Worm (Caenorhabditis elegans) whole organism, L1 larva: ENCODE measurements around the gene npp-15.

Experiments used
- blmp-1 ChIP-seq: fragments of 150-350 bp; optimal IDR thresholded peaks from 2 replicates; lab custom pipeline; 2014; ENCODE audit warnings: missing biosample characterization, missing genetic modification characterization
- ceh-82 ChIP-seq, 3 experiments: fragments of 150-350 bp in 1 of 3; sonication (generic microtip) in 2 of 3; optimal IDR thresholded peaks; 2 replicates each; lab custom pipeline; 2014 to 2017; ENCODE audit warnings: missing biosample characterization in 3 of 3, missing genetic modification characterization in 3 of 3
- ceh-90 ChIP-seq: sonication (generic microtip); optimal IDR thresholded peaks from 2 replicates; lab custom pipeline; 2016; ENCODE audit warnings: missing genetic modification characterization, missing compliant biosample characterization
- dpl-1 ChIP-seq, 3 experiments: fragments of 150-350 bp in 2 of 3; sonication (generic microtip) in 1 of 3; optimal IDR thresholded peaks; 2 replicates each; lab custom pipeline; 2014 to 2017; ENCODE audit warnings: missing biosample characterization in 3 of 3, missing genetic modification characterization in 3 of 3, missing genetic modification reagents in 3 of 3
- efl-1 ChIP-seq, 4 experiments: fragments of 150-350 bp; optimal IDR thresholded peaks in 3 of 4; peaks in 1 of 4; 1 replicate in 1 of 4; 2 replicates in 3 of 4; lab custom pipeline; 2014; ENCODE audit warnings: missing biosample characterization in 2 of 4, missing genetic modification characterization in 2 of 4, missing genetic modification reagents in 2 of 4
- egl-27 ChIP-seq, 2 experiments: fragments of 150-350 bp in 1 of 2; sonication (generic microtip); optimal IDR thresholded peaks; 3 replicates each; lab custom pipeline; 2017 to 2018; ENCODE audit warnings: missing biosample characterization in 2 of 2, missing genetic modification characterization in 2 of 2, missing genetic modification reagents in 2 of 2
- isw-1 ChIP-seq: fragments of 200-800 bp; sonication (Bioruptor generic); IDR thresholded peaks from 2 replicates; pipeline ENCODE4 v1.3.6; 2022; ENCODE audit warnings: missing genetic modification characterization, missing compliant biosample characterization
- lin-14 ChIP-seq: fragments of 200-800 bp; sonication (Bioruptor generic); optimal IDR thresholded peaks from 2 replicates; lab custom pipeline; 2018; ENCODE audit warnings: mild to moderate bottlenecking, missing genetic modification characterization, moderate library complexity, missing compliant biosample characterization
- lin-35 ChIP-seq, 2 experiments: fragments of 150-350 bp; optimal IDR thresholded peaks; 2 replicates each; lab custom pipeline; 2014; ENCODE audit warnings: missing biosample characterization in 2 of 2, missing genetic modification characterization in 2 of 2, missing genetic modification reagents in 2 of 2
- mdl-1 ChIP-seq, 2 experiments: fragments of 150-350 bp; optimal IDR thresholded peaks; 2 replicates each; lab custom pipeline; 2014 to 2017; ENCODE audit warnings: missing biosample characterization in 2 of 2, missing genetic modification characterization in 2 of 2, inconsistent platforms in 1 of 2
- nhr-85 ChIP-seq: sonication (generic microtip); peaks from one replicate; lab custom pipeline; 2016; ENCODE audit warnings: missing genetic modification characterization, inconsistent platforms, missing compliant biosample characterization
- sptf-1 ChIP-seq: fragments of 150-350 bp; optimal IDR thresholded peaks from 2 replicates; lab custom pipeline; 2014; ENCODE audit warnings: missing biosample characterization, missing genetic modification characterization
- unc-98 ChIP-seq: fragments of 200-800 bp; sonication (Bioruptor generic); IDR thresholded peaks from 2 replicates; pipeline ENCODE4 v1.3.6; 2022; ENCODE audit warnings: missing genetic modification characterization, missing compliant biosample characterization

npp-15 gene

ce11 chrIII:7981938-7982337 is 53.1 kb downstream of the npp-15 start:
- TF ChIP-seq lin-35 (GFP tag; optimal IDR thresholded peaks at IDR 0.05; lab: Kevin White, UChicago) (no peak), ceh-90 (tag; lab: Kevin White, UChicago) (no peak), ceh-82 (tag; optimal IDR thresholded peaks at IDR 0.05; lab: Kevin White, UChicago) (no peak), efl-1 (optimal IDR thresholded peaks at IDR 0.05; lab: Kevin White, UChicago) (no peak), efl-1 (GFP tag; optimal IDR thresholded peaks at IDR 0.05 in 1 of 2; lab: Kevin White, UChicago) (no peak), lin-14 (GFP tag; lab: Kevin White, UChicago) (no peak), isw-1 (no peak), sptf-1 (no peak), dpl-1 (GFP tag; optimal IDR thresholded peaks at IDR 0.05; lab: Kevin White, UChicago) (no peak), unc-98 (no peak), blmp-1 (no peak), mdl-1 (tag; optimal IDR thresholded peaks at IDR 0.05; lab: Kevin White, UChicago) (no peak), nhr-85 (no peak), egl-27 (tag; optimal IDR thresholded peaks at IDR 0.05; lab: Kevin White, UChicago) (no peak)
- TF ChIP-seq, all 84 proteins: peak for 0
